Worm (Caenorhabditis elegans): ENCODE measurements around the gene cnc-7.

ce11 chrV:20374484-20374883 is 19.4 kb upstream of the cnc-7 start:
- no peak for TF ChIP-seq F16B12.6 (tag; optimal IDR thresholded peaks at IDR 0.05)
- no peak for TF ChIP-seq ztf-11 (tag; optimal IDR thresholded peaks at IDR 0.05)
- TF ChIP-seq fos-1 (tag; optimal IDR thresholded peaks at IDR 0.05) = no peak
- no peak for TF ChIP-seq fkh-8 (tag; optimal IDR thresholded peaks at IDR 0.05)
- TF ChIP-seq nhr-12 (tag; optimal IDR thresholded peaks at IDR 0.05) = no peak
- TF ChIP-seq aha-1 (tag; optimal IDR thresholded peaks at IDR 0.05) = no peak
- TF ChIP-seq nhr-237 (tag; optimal IDR thresholded peaks at IDR 0.05) = no peak
- TF ChIP-seq lin-13 (GFP tag; optimal IDR thresholded peaks at IDR 0.05) = no peak
- no peak for TF ChIP-seq C04F5.9 (tag; optimal IDR thresholded peaks at IDR 0.05)
